Worm (Caenorhabditis elegans): ENCODE data around the gene F17C11.2.

The F17C11.2 gene

ce11 chrV:10923229-10923628 lies 24.8 kb upstream of the F17C11.2 start, which contains the start of gene F58B4.7:
F58B4.7 (minus strand) TSS chrV:10923329.
- TF ChIP-seq tbx-7 (tag; optimal IDR thresholded peaks at IDR 0.05), result no peak
- no peak for TF ChIP-seq ttx-3 (tag; optimal IDR thresholded peaks at IDR 0.05)
- no peak for TF ChIP-seq unc-55 (GFP tag; optimal IDR thresholded peaks at IDR 0.05)
- TF ChIP-seq fkh-6 (tag; optimal IDR thresholded peaks at IDR 0.05), result no peak
- no peak for TF ChIP-seq lim-6 (tag; optimal IDR thresholded peaks at IDR 0.05)
- no peak for TF ChIP-seq tbx-2 (tag; optimal IDR thresholded peaks at IDR 0.05)
- no peak for TF ChIP-seq K02D7.2 (tag; optimal IDR thresholded peaks at IDR 0.05)
- no peak for TF ChIP-seq ceh-18 (tag; optimal IDR thresholded peaks at IDR 0.05)

ce11 chrV:10924731-10925130 lies 23.3 kb upstream of the F17C11.2 start, which contains the start of gene F58B4.6:
F58B4.6 (plus strand) TSS chrV:10925031.
- TF ChIP-seq ceh-22 (tag; optimal IDR thresholded peaks at IDR 0.05) (no peak), ceh-18 (tag; optimal IDR thresholded peaks at IDR 0.05) (no peak), pqm-1 (tag; optimal IDR thresholded peaks at IDR 0.05) (no peak), ahr-1 (tag; optimal IDR thresholded peaks at IDR 0.05) (no peak), ztf-16 (tag; optimal IDR thresholded peaks at IDR 0.05) (no peak), ceh-6 (GFP tag; optimal IDR thresholded peaks at IDR 0.05) (no peak), pag-3 (tag; optimal IDR thresholded peaks at IDR 0.05; ENCODE audit: borderline replicate concordance) (no peak), elt-2 (tag; optimal IDR thresholded peaks at IDR 0.05) (no peak), pros-1 (tag; optimal IDR thresholded peaks at IDR 0.05) (no peak), fkh-6 (tag; optimal IDR thresholded peaks at IDR 0.05) (no peak), odd-2 (tag; optimal IDR thresholded peaks at IDR 0.05) (no peak), pha-4 (tag; optimal IDR thresholded peaks at IDR 0.05) (no peak), C38D4.7 (GFP tag; optimal IDR thresholded peaks at IDR 0.05) (no peak), dmd-4 (tag; optimal IDR thresholded peaks at IDR 0.05; ENCODE audit: borderline replicate concordance) (no peak), rnt-1 (tag; optimal IDR thresholded peaks at IDR 0.05) (no peak)

ce11 chrV:10925658-10926057 lies 22.4 kb upstream of the F17C11.2 start:
- TF ChIP-seq hlh-15 (tag; optimal IDR thresholded peaks at IDR 0.05) (no peak), ama-1 (optimal IDR thresholded peaks at IDR 0.05) (no peak), che-1 (tag; optimal IDR thresholded peaks at IDR 0.05) (no peak), npax-4 (tag; optimal IDR thresholded peaks at IDR 0.05) (no peak), gmeb-2 (tag; optimal IDR thresholded peaks at IDR 0.05) (no peak), pha-4 (tag; optimal IDR thresholded peaks at IDR 0.05) (no peak), pros-1 (tag; optimal IDR thresholded peaks at IDR 0.05) (no peak), unc-55 (GFP tag; optimal IDR thresholded peaks at IDR 0.05) (no peak), rnt-1 (tag; optimal IDR thresholded peaks at IDR 0.05) (no peak), Y22D7AL.16 (tag; optimal IDR thresholded peaks at IDR 0.05) (no peak), sox-4 (tag; optimal IDR thresholded peaks at IDR 0.05) (no peak), tbx-2 (tag; optimal IDR thresholded peaks at IDR 0.05) (no peak), F13H6.1 (tag; optimal IDR thresholded peaks at IDR 0.05) (no peak)

- TF ChIP-seq syd-9 (tag; optimal IDR thresholded peaks at IDR 0.05) (no peak), ref-2 (tag; optimal IDR thresholded peaks at IDR 0.05) (no peak), ceh-18 (tag; optimal IDR thresholded peaks at IDR 0.05) (no peak), hlh-15 (tag; optimal IDR thresholded peaks at IDR 0.05) (no peak), hlh-6 (tag; optimal IDR thresholded peaks at IDR 0.05) (no peak), ets-4 (tag; optimal IDR thresholded peaks at IDR 0.05) (no peak)
These were observed 18.5 kb upstream of the F17C11.2 start, which contains the start of gene F58B4.3 for ce11 chrV:10929511-10929910. F58B4.3 (plus strand) TSS chrV:10929811.

- TF ChIP-seq C08G9.2 (tag; optimal IDR thresholded peaks at IDR 0.05) (no peak), ttx-3 (tag; optimal IDR thresholded peaks at IDR 0.05) (no peak), ceh-30 (tag; optimal IDR thresholded peaks at IDR 0.05) (no peak), npax-4 (tag; optimal IDR thresholded peaks at IDR 0.05) (no peak), gmeb-2 (tag; optimal IDR thresholded peaks at IDR 0.05) (no peak), fkh-6 (tag; optimal IDR thresholded peaks at IDR 0.05) (no peak), dmd-4 (tag; optimal IDR thresholded peaks at IDR 0.05; ENCODE audit: borderline replicate concordance) (no peak), pqm-1 (tag; optimal IDR thresholded peaks at IDR 0.05) (no peak), sox-2 (GFP tag; IDR thresholded peaks at IDR 0.05) (no peak)
These were observed 16.8 kb upstream of the F17C11.2 start, which contains the start of gene scvp-1 for ce11 chrV:10931189-10931588. scvp-1 (minus strand) TSS chrV:10931289.
